Fruit fly (Drosophila melanogaster) whole organism, embryonic: Measurements from ENCODE around the gene und.
A peak's percentile ranks its signal among the peaks of the same experiment; 100 is the strongest.

ENCODE experiments used
- Asciz ChIP-seq: fragments of 200-800 bp; sonication (Bioruptor generic); optimal IDR thresholded peaks from 2 replicates; lab custom pipeline; 2017; ENCODE audit warnings: missing biosample characterization, mild to moderate bottlenecking, missing genetic modification characterization, missing genetic modification reagents
- CG10274 ChIP-seq: fragments of 200-800 bp; sonication (Bioruptor generic); optimal IDR thresholded peaks from 3 replicates; lab custom pipeline; 2017; ENCODE audit warnings: missing biosample characterization, mild to moderate bottlenecking, missing genetic modification characterization
- CG10366 ChIP-seq: fragments of 200-800 bp; sonication (Bioruptor generic); IDR thresholded peaks from 2 replicates; pipeline ENCODE4 v1.3.6; 2022; ENCODE audit warnings: missing biosample characterization, missing genetic modification characterization
- CG11085 ChIP-seq: fragments of 200-800 bp; sonication (Bioruptor generic); IDR thresholded peaks from 2 replicates; pipeline ENCODE4 v1.3.6; 2022; ENCODE audit warnings: missing biosample characterization, missing genetic modification characterization
- CG11695 ChIP-seq: fragments of 200-800 bp; sonication (Bioruptor generic); IDR thresholded peaks from 3 replicates; pipeline ENCODE4 v1.3.6; 2022; ENCODE audit warnings: missing biosample characterization, missing genetic modification characterization
- CG11696 ChIP-seq: fragments of 200-800 bp; sonication (Bioruptor generic); IDR thresholded peaks from 2 replicates; pipeline ENCODE4 v1.3.6; 2022; ENCODE audit warnings: missing biosample characterization, missing genetic modification characterization
- CG12104 ChIP-seq: fragments of 200-800 bp; sonication (Bioruptor generic); optimal IDR thresholded peaks from 3 replicates; lab custom pipeline; 2016; ENCODE audit warnings: missing biosample characterization, missing genetic modification characterization
- CG12769 ChIP-seq: fragments of 200-800 bp; sonication (Bioruptor generic); optimal IDR thresholded peaks from 2 replicates; lab custom pipeline; 2019; ENCODE audit warnings: missing biosample characterization, mild to moderate bottlenecking, missing genetic modification characterization, moderate library complexity
- CG13894 ChIP-seq: fragments of 200-800 bp; sonication (Bioruptor generic); optimal IDR thresholded peaks from 3 replicates; lab custom pipeline; 2018; ENCODE audit warnings: missing biosample characterization, mild to moderate bottlenecking, missing genetic modification characterization, moderate library complexity
- CG1647 ChIP-seq: fragments of 200-800 bp; sonication (Bioruptor generic); optimal IDR thresholded peaks from 3 replicates; lab custom pipeline; 2016; ENCODE audit warnings: missing biosample characterization, missing genetic modification characterization
- CG17612 ChIP-seq: fragments of 200-800 bp; sonication (Bioruptor generic); IDR thresholded peaks from 2 replicates; pipeline ENCODE4 v1.3.6; 2022; ENCODE audit warnings: missing biosample characterization, missing genetic modification characterization
- CG43689 ChIP-seq: fragments of 200-800 bp; sonication (Bioruptor generic); IDR thresholded peaks from 2 replicates; pipeline ENCODE4 v1.3.6; 2022; ENCODE audit warnings: missing biosample characterization, missing genetic modification characterization
- CG6272 ChIP-seq: fragments of 200-800 bp; sonication (Bioruptor generic); IDR thresholded peaks from 2 replicates; pipeline ENCODE4 v1.3.6; 2022; ENCODE audit warnings: missing biosample characterization, missing genetic modification characterization
- CG6683 ChIP-seq: fragments of 200-800 bp; sonication (Bioruptor generic); optimal IDR thresholded peaks from 2 replicates; lab custom pipeline; 2017; ENCODE audit warnings: missing biosample characterization, mild to moderate bottlenecking, missing genetic modification characterization, missing genetic modification reagents
- CG6854 ChIP-seq: fragments of 200-800 bp; sonication (Bioruptor generic); optimal IDR thresholded peaks from 3 replicates; lab custom pipeline; 2017; ENCODE audit warnings: missing biosample characterization, mild to moderate bottlenecking, missing genetic modification characterization
- CG7987 ChIP-seq: fragments of 200-800 bp; sonication (Bioruptor generic); optimal IDR thresholded peaks from 2 replicates; lab custom pipeline; 2018; ENCODE audit warnings: missing biosample characterization, mild to moderate bottlenecking, missing genetic modification characterization, moderate library complexity
- CG8388 ChIP-seq: fragments of 200-800 bp; sonication (Bioruptor generic); optimal IDR thresholded peaks from 2 replicates; lab custom pipeline; 2019; ENCODE audit warnings: missing biosample characterization, mild to moderate bottlenecking, missing genetic modification characterization, moderate library complexity
- Fer1 ChIP-seq: fragments of 200-800 bp; sonication (Bioruptor generic); optimal IDR thresholded peaks from 2 replicates; lab custom pipeline; 2017; ENCODE audit warnings: missing biosample characterization, mild to moderate bottlenecking, missing genetic modification characterization
- Gug ChIP-seq: fragments of 200-800 bp; sonication (Bioruptor generic); IDR thresholded peaks from 4 replicates; pipeline ENCODE4 v1.3.6; 2022; ENCODE audit warnings: missing biosample characterization, missing genetic modification characterization
- HHEX ChIP-seq: fragments of 200-800 bp; sonication (Bioruptor generic); optimal IDR thresholded peaks from 3 replicates; lab custom pipeline; 2017; ENCODE audit warnings: missing biosample characterization, mild to moderate bottlenecking, missing genetic modification characterization, missing genetic modification reagents
- Myb ChIP-seq: fragments of 200-800 bp; sonication (Bioruptor generic); optimal IDR thresholded peaks from 2 replicates; lab custom pipeline; 2016; ENCODE audit warnings: missing biosample characterization, missing genetic modification characterization
- NFAT ChIP-seq: fragments of 200-800 bp; sonication (Bioruptor generic); IDR thresholded peaks from 2 replicates; pipeline ENCODE4 v1.3.6; 2022; ENCODE audit warnings: missing biosample characterization, missing genetic modification characterization
- Scr ChIP-seq: fragments of 200-800 bp; sonication (Bioruptor generic); IDR thresholded peaks from 2 replicates; pipeline ENCODE4 v1.3.6; 2022; ENCODE audit warnings: missing biosample characterization, missing genetic modification characterization; ENCODE audit not compliant: partially characterized antibody
- Sox100B ChIP-seq: fragments of 200-800 bp; sonication (Bioruptor generic); optimal IDR thresholded peaks from 3 replicates; lab custom pipeline; 2018; ENCODE audit warnings: missing biosample characterization, mild to moderate bottlenecking, missing genetic modification characterization
- Sry-δ ChIP-seq: fragments of 200-800 bp; sonication (Bioruptor generic); optimal IDR thresholded peaks from 2 replicates; lab custom pipeline; 2016; ENCODE audit warnings: missing biosample characterization, missing genetic modification characterization
- Ssrp ChIP-seq: fragments of 200-800 bp; sonication (Bioruptor generic); optimal IDR thresholded peaks from 2 replicates; lab custom pipeline; 2018; ENCODE audit warnings: missing biosample characterization, mild to moderate bottlenecking, missing genetic modification characterization, moderate library complexity
- cg ChIP-seq: fragments of 200-800 bp; sonication (Bioruptor generic); optimal IDR thresholded peaks from 3 replicates; lab custom pipeline; 2019; ENCODE audit warnings: missing biosample characterization, mild to moderate bottlenecking, missing genetic modification characterization, moderate library complexity
- chn ChIP-seq: fragments of 200-800 bp; sonication (Bioruptor generic); optimal IDR thresholded peaks from 2 replicates; lab custom pipeline; 2016; ENCODE audit warnings: missing biosample characterization, missing genetic modification characterization
- crp ChIP-seq, 2 experiments: fragments of 200-800 bp; sonication (Bioruptor generic); optimal IDR thresholded peaks; 2 replicates in 1 of 2; 3 replicates in 1 of 2; lab custom pipeline; 2017; ENCODE audit warnings: missing biosample characterization in 2 of 2, missing genetic modification characterization in 2 of 2, mild to moderate bottlenecking in 1 of 2, moderate library complexity in 1 of 2
- cwo ChIP-seq: fragments of 200-800 bp; sonication (Bioruptor generic); optimal IDR thresholded peaks from 3 replicates; lab custom pipeline; 2017; ENCODE audit warnings: missing biosample characterization, missing genetic modification characterization, mild to moderate bottlenecking, moderate library complexity, missing genetic modification reagents
- emc ChIP-seq: fragments of 200-800 bp; sonication (Bioruptor generic); optimal IDR thresholded peaks from 2 replicates; lab custom pipeline; 2016; ENCODE audit warnings: missing biosample characterization, missing genetic modification characterization
- ems ChIP-seq: fragments of 200-800 bp; sonication (Bioruptor generic); optimal IDR thresholded peaks from 3 replicates; lab custom pipeline; 2016; ENCODE audit warnings: missing biosample characterization, missing genetic modification characterization
- ewg ChIP-seq: fragments of 200-800 bp; sonication (Bioruptor generic); optimal IDR thresholded peaks from 3 replicates; lab custom pipeline; 2017; ENCODE audit warnings: mild to moderate bottlenecking, missing biosample characterization, missing genetic modification reagents, missing genetic modification characterization
- gem ChIP-seq: fragments of 200-800 bp; sonication (Bioruptor generic); optimal IDR thresholded peaks from 2 replicates; lab custom pipeline; 2019; ENCODE audit warnings: missing biosample characterization, mild to moderate bottlenecking, missing genetic modification characterization, moderate library complexity
- gsb ChIP-seq: fragments of 200-800 bp; sonication (Bioruptor generic); IDR thresholded peaks from 2 replicates; pipeline ENCODE4 v1.3.6; 2022; ENCODE audit warnings: missing biosample characterization, missing genetic modification characterization
- ind ChIP-seq: fragments of 200-800 bp; sonication (Bioruptor generic); optimal IDR thresholded peaks from 3 replicates; lab custom pipeline; 2016; ENCODE audit warnings: missing biosample characterization, missing genetic modification characterization
- insv ChIP-seq, 2 experiments: fragments of 200-800 bp; sonication (Bioruptor generic); optimal IDR thresholded peaks; 3 replicates each; lab custom pipeline; 2016 to 2018; ENCODE audit warnings: missing biosample characterization in 2 of 2, missing genetic modification characterization in 2 of 2
- jing ChIP-seq: fragments of 200-800 bp; sonication (Bioruptor generic); optimal IDR thresholded peaks from 2 replicates; lab custom pipeline; 2018; ENCODE audit warnings: missing biosample characterization, mild to moderate bottlenecking, missing genetic modification characterization
- kni ChIP-seq: fragments of 200-800 bp; sonication (Bioruptor generic); optimal IDR thresholded peaks from 3 replicates; lab custom pipeline; 2017; ENCODE audit warnings: mild to moderate bottlenecking, missing biosample characterization, missing genetic modification reagents, missing genetic modification characterization
- knrl ChIP-seq: fragments of 200-800 bp; sonication (Bioruptor generic); IDR thresholded peaks from 3 replicates; pipeline ENCODE4 v1.3.6; 2022; ENCODE audit warnings: missing biosample characterization, missing genetic modification characterization; ENCODE audit not compliant: partially characterized antibody
- phol ChIP-seq: fragments of 200-800 bp; sonication (Bioruptor generic); optimal IDR thresholded peaks from 3 replicates; lab custom pipeline; 2018; ENCODE audit warnings: missing biosample characterization, mild to moderate bottlenecking, missing genetic modification characterization, moderate library complexity
- rib ChIP-seq: fragments of 200-800 bp; sonication (Bioruptor generic); IDR thresholded peaks from 2 replicates; pipeline ENCODE4 v1.3.6; 2022; ENCODE audit warnings: missing biosample characterization, missing genetic modification characterization
- salm ChIP-seq: fragments of 200-800 bp; sonication (Bioruptor generic); optimal IDR thresholded peaks from 2 replicates; lab custom pipeline; 2018; ENCODE audit warnings: missing biosample characterization, mild to moderate bottlenecking, missing genetic modification characterization
- sc ChIP-seq, 3 experiments: fragments of >200 bp in 2 of 3; fragments of 200-800 bp in 1 of 3; sonication (Bioruptor generic) in 1 of 3; optimal IDR thresholded peaks; 2 replicates in 2 of 3; 3 replicates in 1 of 3; lab custom pipeline; 2017; ENCODE audit warnings: mild to moderate bottlenecking in 1 of 3, missing biosample characterization in 1 of 3, missing genetic modification characterization in 1 of 3, missing genetic modification reagents in 1 of 3
- sens-2 ChIP-seq: fragments of 200-800 bp; sonication (Bioruptor generic); IDR thresholded peaks from 2 replicates; pipeline ENCODE4 v1.3.6; 2022; ENCODE audit warnings: missing biosample characterization, missing genetic modification characterization
- sim ChIP-seq: fragments of 200-800 bp; sonication (Bioruptor generic); IDR thresholded peaks from 2 replicates; pipeline ENCODE4 v1.3.6; 2022; ENCODE audit warnings: missing biosample characterization, missing genetic modification characterization
- slbo ChIP-seq: fragments of 200-800 bp; sonication (Bioruptor generic); IDR thresholded peaks from 2 replicates; pipeline ENCODE4 v1.3.6; 2022; ENCODE audit warnings: missing biosample characterization, missing genetic modification characterization
- ssp ChIP-seq: fragments of 200-800 bp; sonication (Bioruptor generic); IDR thresholded peaks from 2 replicates; pipeline ENCODE4 v1.3.6; 2022; ENCODE audit warnings: missing biosample characterization, missing genetic modification characterization
- toy ChIP-seq: fragments of 200-800 bp; sonication (Bioruptor generic); IDR thresholded peaks from 2 replicates; pipeline ENCODE4 v1.3.6; 2022; ENCODE audit warnings: missing biosample characterization, missing genetic modification characterization
- zen ChIP-seq: fragments of 200-800 bp; sonication (Bioruptor generic); optimal IDR thresholded peaks from 3 replicates; lab custom pipeline; 2018; ENCODE audit warnings: missing biosample characterization, mild to moderate bottlenecking, missing genetic modification characterization, moderate library complexity

The und gene

dm6 chr2L:9758856-9759255, 4.3 kb upstream of the und start (continued):
- TF ChIP-seq CG11695 (GFP tag; lab: Robert Waterston, UW) (peak; percentile 47; the same call in 1 of the 3 replicates), Ssrp (tag; lab: Kevin White, UChicago) (no peak), Myb (GFP tag; lab: Kevin White, UChicago) (peak; percentile 31), CG17612 (GFP tag; lab: Robert Waterston, UW) (no peak), HHEX (GFP tag; lab: Kevin White, UChicago) (no peak), CG11696 (GFP tag; lab: Robert Waterston, UW) (no peak), ind (GFP tag; lab: Kevin White, UChicago) (peak; percentile 55), CG10274 (GFP tag; lab: Kevin White, UChicago) (no peak), CG6854 (GFP tag; lab: Kevin White, UChicago) (no peak), Sry-δ (GFP tag; lab: Kevin White, UChicago) (peak; percentile 93), CG12769 (tag; lab: Kevin White, UChicago) (no peak), Asciz (no peak), insv (GFP tag; optimal IDR thresholded peaks at IDR 0.05; lab: Kevin White, UChicago) (no peak), cwo (GFP tag; lab: Kevin White, UChicago) (no peak), gsb (GFP tag; lab: Robert Waterston, UW) (peak; percentile 48), CG13894 (tag; lab: Kevin White, UChicago) (peak; percentile 78), NFAT (GFP tag; lab: Robert Waterston, UW) (peak; percentile 86), Gug (peak; percentile 88; the same call in 3 of the 4 replicates), rib (GFP tag; lab: Robert Waterston, UW) (peak; percentile 69), CG8388 (no peak), CG12104 (no peak), chn (GFP tag; lab: Kevin White, UChicago) (peak; percentile 65), ssp (GFP tag; lab: Robert Waterston, UW) (peak; percentile 45), ems (GFP tag; lab: Kevin White, UChicago) (peak; percentile 45), CG7987 (GFP tag; lab: Kevin White, UChicago) (peak; percentile 60), sim (GFP tag; lab: Robert Waterston, UW) (no peak), CG6683 (GFP tag; lab: Kevin White, UChicago) (no peak), CG6272 (GFP tag; lab: Robert Waterston, UW) (peak; percentile 76), Scr (GFP tag; lab: Robert Waterston, UW) (peak; percentile 94), salm (tag; lab: Kevin White, UChicago) (no peak), CG11085 (GFP tag; lab: Robert Waterston, UW) (peak; percentile 77), ewg (GFP tag; lab: Kevin White, UChicago) (peak; percentile 57), toy (GFP tag; lab: Robert Waterston, UW) (0 out of 2 replicates have a peak, but pooled peaks have one; percentile 14), Sox100B (no peak), slbo (GFP tag; lab: Robert Waterston, UW) (peak; percentile 88), CG10366 (GFP tag; lab: Robert Waterston, UW) (peak; percentile 76), sens-2 (0 out of 2 replicates have a peak, but pooled peaks have one; percentile 6), cg (peak; percentile 25), zen (peak; percentile 35), jing (GFP tag; lab: Kevin White, UChicago) (no peak), emc (GFP tag; lab: Kevin White, UChicago) (peak; percentile 15), gem (tag; lab: Kevin White, UChicago) (peak; percentile 62), knrl (GFP tag; lab: Robert Waterston, UW) (peak; percentile 92), phol (tag; lab: Kevin White, UChicago) (peak; percentile 40), CG1647 (GFP tag; lab: Kevin White, UChicago) (peak; percentile 53), Fer1 (peak; percentile 23), CG43689 (GFP tag; lab: Robert Waterston, UW) (no peak), kni (GFP tag; lab: Kevin White, UChicago) (no peak), sc (optimal IDR thresholded peaks at IDR 0.05; lab: Kevin White, UChicago) (no peak), sc (GFP tag; optimal IDR thresholded peaks at IDR 0.05; lab: Kevin White, UChicago) (no peak), crp (GFP tag; optimal IDR thresholded peaks at IDR 0.05; lab: Kevin White, UChicago) (no peak)
